Worm (Caenorhabditis elegans) whole organism, L4 larva: ENCODE results near the gene ppat-1.

ENCODE experiments used
- F10B5.3 ChIP-seq: sonication (generic microtip); optimal IDR thresholded peaks from 2 replicates; lab custom pipeline; 2016; ENCODE audit warnings: mild to moderate bottlenecking, missing genetic modification characterization, missing compliant biosample characterization
- F37D6.2 ChIP-seq: sonication (generic microtip); optimal IDR thresholded peaks from 2 replicates; lab custom pipeline; 2016; ENCODE audit warnings: mild to moderate bottlenecking, missing genetic modification characterization, missing compliant biosample characterization
- F44E2.7 ChIP-seq: fragments of 200-800 bp; sonication (Bioruptor generic); IDR thresholded peaks from 2 replicates; pipeline ENCODE4 v2.1.2; 2022; ENCODE audit warnings: missing genetic modification characterization, missing compliant biosample characterization
- T20F7.1 ChIP-seq: fragments of 200-800 bp; sonication (Bioruptor generic); optimal IDR thresholded peaks from 2 replicates; lab custom pipeline; 2018; ENCODE audit warnings: mild to moderate bottlenecking, missing genetic modification characterization, missing compliant biosample characterization
- T26A8.4 ChIP-seq: fragments of 200-800 bp; sonication (Bioruptor generic); IDR thresholded peaks from 2 replicates; pipeline ENCODE4 v1.3.6; 2022; ENCODE audit warnings: missing genetic modification characterization, missing compliant biosample characterization
- Y48G9A.11 ChIP-seq: fragments of 200-800 bp; sonication (Bioruptor generic); IDR thresholded peaks from 2 replicates; pipeline ENCODE4 v1.3.6; 2022; ENCODE audit warnings: missing genetic modification reagents, missing genetic modification characterization, missing compliant biosample characterization
- Y5F2A.4 ChIP-seq: fragments of 200-800 bp; sonication (Bioruptor generic); optimal IDR thresholded peaks from 2 replicates; lab custom pipeline; 2018; ENCODE audit warnings: mild to moderate bottlenecking, missing genetic modification characterization, missing compliant biosample characterization
- ZK546.5 ChIP-seq, 2 experiments: sonication (generic microtip); optimal IDR thresholded peaks; 2 replicates each; lab custom pipeline; 2017; ENCODE audit warnings: missing biosample characterization in 2 of 2, missing genetic modification characterization in 2 of 2
- aha-1 ChIP-seq: fragments of 150-350 bp; peaks from one replicate; lab custom pipeline; 2014; ENCODE audit warnings: missing biosample characterization, missing genetic modification characterization
- ama-1 ChIP-seq: fragments of 150-350 bp; optimal IDR thresholded peaks from 2 replicates; lab custom pipeline; 2014; ENCODE audit warnings: inconsistent platforms, mixed read lengths
- ceh-20 ChIP-seq: fragments of 200-800 bp; sonication (Bioruptor generic); IDR thresholded peaks from 2 replicates; pipeline ENCODE4 v1.3.6; 2022; ENCODE audit warnings: missing genetic modification reagents, missing genetic modification characterization, missing compliant biosample characterization
- ceh-32 ChIP-seq: sonication (generic microtip); optimal IDR thresholded peaks from 2 replicates; lab custom pipeline; 2016; ENCODE audit warnings: mild to moderate bottlenecking, missing genetic modification characterization, missing compliant biosample characterization; ENCODE audit not compliant: poor library complexity
- ceh-62 ChIP-seq: sonication (generic microtip); optimal IDR thresholded peaks from 2 replicates; lab custom pipeline; 2017; ENCODE audit warnings: missing biosample characterization, missing genetic modification characterization
- ces-1 ChIP-seq: fragments of 150-350 bp; sonication (generic microtip); optimal IDR thresholded peaks from 4 replicates; lab custom pipeline; 2014; ENCODE audit warnings: missing biosample characterization, missing genetic modification reagents, missing genetic modification characterization
- daf-19 ChIP-seq: fragments of 200-800 bp; sonication (Bioruptor generic); conservative IDR thresholded peaks from 2 replicates; pipeline ENCODE4 v1.3.6; 2022; ENCODE audit warnings: missing genetic modification characterization, missing compliant biosample characterization
- dmd-6 ChIP-seq: fragments of 200-800 bp; sonication (Bioruptor generic); IDR thresholded peaks from 2 replicates; pipeline ENCODE4 v1.3.6; 2022; ENCODE audit warnings: missing genetic modification reagents, missing genetic modification characterization, missing compliant biosample characterization
- dmd-9 ChIP-seq: fragments of 200-800 bp; sonication (Bioruptor generic); IDR thresholded peaks from 2 replicates; pipeline ENCODE4 v1.3.6; 2022; ENCODE audit warnings: missing genetic modification reagents, missing genetic modification characterization, missing compliant biosample characterization
- dpl-1 ChIP-seq: fragments of 150-350 bp; optimal IDR thresholded peaks from 2 replicates; lab custom pipeline; 2014; ENCODE audit warnings: missing biosample characterization, missing genetic modification reagents, missing genetic modification characterization
- dve-1 ChIP-seq: sonication (generic microtip); optimal IDR thresholded peaks from 2 replicates; lab custom pipeline; 2017; ENCODE audit warnings: antibody characterized with exemption, mild to moderate bottlenecking, missing genetic modification characterization, missing compliant biosample characterization; ENCODE audit not compliant: insufficient read depth
- egl-43 ChIP-seq: fragments of 200-800 bp; sonication (Bioruptor generic); IDR thresholded peaks from 2 replicates; pipeline ENCODE4 v1.3.6; 2022; ENCODE audit warnings: missing genetic modification reagents, missing genetic modification characterization, missing compliant biosample characterization
- gei-8 ChIP-seq: fragments of 200-800 bp; sonication (Bioruptor generic); optimal IDR thresholded peaks from 2 replicates; lab custom pipeline; 2018; ENCODE audit warnings: mild to moderate bottlenecking, missing genetic modification characterization, missing compliant biosample characterization
- hmg-1.1 ChIP-seq: fragments of 200-800 bp; sonication (Bioruptor generic); IDR thresholded peaks from 2 replicates; pipeline ENCODE4 v1.3.6; 2022; ENCODE audit warnings: missing genetic modification reagents, missing genetic modification characterization, missing compliant biosample characterization
- jun-1 ChIP-seq: fragments of 150-350 bp; optimal IDR thresholded peaks from 2 replicates; lab custom pipeline; 2014; ENCODE audit warnings: missing biosample characterization, missing genetic modification reagents, missing genetic modification characterization
- lin-15B ChIP-seq: fragments of 150-350 bp; sonication (generic microtip); optimal IDR thresholded peaks from 3 replicates; lab custom pipeline; 2014; ENCODE audit warnings: missing biosample characterization, missing genetic modification characterization
- lin-38 ChIP-seq: fragments of 200-800 bp; sonication (Bioruptor generic); IDR thresholded peaks from 2 replicates; pipeline ENCODE4 v1.3.6; 2022; ENCODE audit warnings: missing genetic modification reagents, missing genetic modification characterization, missing compliant biosample characterization
- lsy-2 ChIP-seq, 2 experiments: fragments of 150-350 bp in 1 of 2; sonication (generic microtip) in 1 of 2; optimal IDR thresholded peaks; 2 replicates each; lab custom pipeline; 2014 to 2017; ENCODE audit warnings: missing biosample characterization in 2 of 2, missing genetic modification characterization in 2 of 2
- madf-9 ChIP-seq: fragments of 200-800 bp; sonication (Bioruptor generic); conservative IDR thresholded peaks from 2 replicates; pipeline ENCODE4 v1.3.6; 2022; ENCODE audit warnings: missing genetic modification reagents, missing genetic modification characterization, missing compliant biosample characterization
- mdl-1 ChIP-seq, 2 experiments: fragments of 150-350 bp in 1 of 2; sonication (generic microtip) in 1 of 2; optimal IDR thresholded peaks; 2 replicates each; lab custom pipeline; 2014 to 2017; ENCODE audit warnings: missing biosample characterization in 2 of 2, missing genetic modification characterization in 2 of 2
- mdt-29 ChIP-seq: fragments of 200-800 bp; sonication (Bioruptor generic); IDR thresholded peaks from 2 replicates; pipeline ENCODE4 v1.3.6; 2022; ENCODE audit warnings: missing genetic modification reagents, missing genetic modification characterization, missing compliant biosample characterization
- mep-1 ChIP-seq: fragments of 150-350 bp; sonication (generic microtip); optimal IDR thresholded peaks from 3 replicates; lab custom pipeline; 2014; ENCODE audit warnings: missing biosample characterization, missing genetic modification characterization
- nhr-11 ChIP-seq: fragments of 150-350 bp; optimal IDR thresholded peaks from 2 replicates; lab custom pipeline; 2014; ENCODE audit warnings: missing biosample characterization, missing genetic modification characterization
- nhr-237 ChIP-seq: sonication (generic microtip); optimal IDR thresholded peaks from 2 replicates; lab custom pipeline; 2017; ENCODE audit warnings: missing biosample characterization, missing genetic modification characterization
- nhr-41 ChIP-seq: fragments of 200-800 bp; sonication (Bioruptor generic); IDR thresholded peaks from 2 replicates; pipeline ENCODE4 v1.3.6; 2022; ENCODE audit warnings: missing genetic modification reagents, missing genetic modification characterization, missing compliant biosample characterization
- nhr-42 ChIP-seq: fragments of 200-800 bp; sonication (Bioruptor generic); IDR thresholded peaks from 2 replicates; pipeline ENCODE4 v1.3.6; 2022; ENCODE audit warnings: missing genetic modification characterization, missing compliant biosample characterization
- nhr-77 ChIP-seq: fragments of 150-350 bp; optimal IDR thresholded peaks from 2 replicates; lab custom pipeline; 2014; ENCODE audit warnings: missing biosample characterization, missing genetic modification characterization
- php-3 ChIP-seq: fragments of 200-800 bp; sonication (Bioruptor generic); IDR thresholded peaks from 2 replicates; pipeline ENCODE4 v1.3.6; 2022; ENCODE audit warnings: missing genetic modification reagents, missing genetic modification characterization, missing compliant biosample characterization
- pqm-1 ChIP-seq: sonication (generic microtip); optimal IDR thresholded peaks from 2 replicates; lab custom pipeline; 2017; ENCODE audit warnings: missing biosample characterization, missing genetic modification characterization
- rbr-2 ChIP-seq: sonication (generic microtip); optimal IDR thresholded peaks from 2 replicates; lab custom pipeline; 2016; ENCODE audit warnings: missing genotype, missing genetic modification characterization, missing compliant biosample characterization
- set-16 ChIP-seq: fragments of 200-800 bp; sonication (Bioruptor generic); IDR thresholded peaks from 2 replicates; pipeline ENCODE4 v1.3.6; 2022; ENCODE audit warnings: missing genetic modification reagents, missing genetic modification characterization, missing compliant biosample characterization
- snpc-1.2 ChIP-seq: fragments of 200-800 bp; sonication (Bioruptor generic); IDR thresholded peaks from 2 replicates; pipeline ENCODE4 v1.3.6; 2022; ENCODE audit warnings: missing genetic modification reagents, missing genetic modification characterization, missing compliant biosample characterization
- snpc-4 ChIP-seq: fragments of 150-350 bp; optimal IDR thresholded peaks from 2 replicates; lab custom pipeline; 2014; ENCODE audit warnings: missing biosample characterization, missing genetic modification characterization
- spr-1 ChIP-seq: sonication (generic microtip); optimal IDR thresholded peaks from 2 replicates; lab custom pipeline; 2016; ENCODE audit warnings: mild to moderate bottlenecking, missing genetic modification characterization, missing compliant biosample characterization
- unc-39 ChIP-seq: sonication (generic microtip); optimal IDR thresholded peaks from 2 replicates; lab custom pipeline; 2017; ENCODE audit warnings: missing biosample characterization, missing genetic modification characterization
- unc-62 ChIP-seq, 3 experiments: fragments of 150-350 bp in 1 of 3; sonication (generic microtip); optimal IDR thresholded peaks in 2 of 3; peaks in 1 of 3; 1 replicate in 1 of 3; 2 replicates in 2 of 3; lab custom pipeline; 2014 to 2017; ENCODE audit warnings: missing biosample characterization in 3 of 3, missing genetic modification characterization in 3 of 3, missing genetic modification reagents in 3 of 3, missing genotype in 1 of 3
- vab-7 ChIP-seq: fragments of 200-800 bp; sonication (Bioruptor generic); IDR thresholded peaks from 2 replicates; pipeline ENCODE4 v1.3.6; 2022; ENCODE audit warnings: missing genetic modification reagents, missing genetic modification characterization, missing compliant biosample characterization
- zag-1 ChIP-seq: fragments of 150-350 bp; optimal IDR thresholded peaks from 2 replicates; lab custom pipeline; 2014; ENCODE audit warnings: missing biosample characterization, missing genetic modification characterization
- zfp-2 ChIP-seq: sonication (generic microtip); optimal IDR thresholded peaks from 2 replicates; lab custom pipeline; 2016; ENCODE audit warnings: mild to moderate bottlenecking, missing genetic modification characterization, missing compliant biosample characterization
- zfp-3 ChIP-seq: fragments of 200-800 bp; sonication (Bioruptor generic); conservative IDR thresholded peaks from 2 replicates; pipeline ENCODE4 v1.3.6; 2022; ENCODE audit warnings: missing genetic modification reagents, missing genetic modification characterization, missing compliant biosample characterization
- zip-11 ChIP-seq: fragments of 200-800 bp; sonication (Bioruptor generic); IDR thresholded peaks from 2 replicates; pipeline ENCODE4 v1.3.6; 2022; ENCODE audit warnings: missing genetic modification characterization, missing compliant biosample characterization
- ztf-11 ChIP-seq: fragments of 150-350 bp; optimal IDR thresholded peaks from 2 replicates; lab custom pipeline; 2014; ENCODE audit warnings: missing biosample characterization, missing genetic modification characterization
- ztf-7 ChIP-seq: fragments of 150-350 bp; optimal IDR thresholded peaks from 2 replicates; lab custom pipeline; 2014; ENCODE audit warnings: missing biosample characterization, missing genetic modification characterization

Gene ppat-1

ce11 chrIII:4649363-4649768 lies 39.7 kb upstream of the ppat-1 start (continued):
- TF ChIP-seq nhr-11 (tag; lab: Kevin White, UChicago) = peak; percentile 96
- TF ChIP-seq lsy-2 (tag; optimal IDR thresholded peaks at IDR 0.05; lab: Kevin White, UChicago) = peak; percentile 84 to 89
- TF ChIP-seq zfp-2 (tag; lab: Kevin White, UChicago) = peak; percentile 48
- peak; percentile 99 for TF ChIP-seq aha-1 (tag; lab: Kevin White, UChicago)
- peak; percentile 39 for TF ChIP-seq vab-7 (GFP tag; lab: Robert Waterston, UW)
- no peak for TF ChIP-seq ces-1
- TF ChIP-seq zfp-3 (GFP tag; lab: Robert Waterston, UW) = 0 out of 2 replicates have a peak, but pooled peaks have one; percentile 39
- TF ChIP-seq ZK546.5 (tag; optimal IDR thresholded peaks at IDR 0.05; lab: Kevin White, UChicago) = no peak
- TF ChIP-seq ztf-11 (tag; lab: Kevin White, UChicago) = no peak
- peak in 1 of 2 experiments; percentile 99 for TF ChIP-seq unc-62 (GFP tag; optimal IDR thresholded peaks at IDR 0.05 in 1 of 2; lab: Kevin White, UChicago)
- TF ChIP-seq unc-62 (tag; optimal IDR thresholded peaks at IDR 0.05; lab: Kevin White, UChicago) = no peak
- TF ChIP-seq madf-9 (GFP tag; lab: Robert Waterston, UW) = peak; percentile 87
- TF ChIP-seq T26A8.4 (GFP tag; lab: Robert Waterston, UW) = peak; percentile 83
- peak; percentile 72 for TF ChIP-seq jun-1 (tag; lab: Kevin White, UChicago)
- peak; percentile 61; the same call in 1 of the 2 replicates for TF ChIP-seq php-3 (GFP tag; lab: Robert Waterston, UW)
- TF ChIP-seq nhr-77 = peak; percentile 97
- TF ChIP-seq unc-39 (tag; lab: Kevin White, UChicago) = no peak
- no peak for TF ChIP-seq egl-43
- peak; percentile 80 for TF ChIP-seq dpl-1 (GFP tag; lab: Kevin White, UChicago)
- peak; percentile 90 for TF ChIP-seq lin-38 (GFP tag; lab: Robert Waterston, UW)
- TF ChIP-seq snpc-1.2 = no peak
- TF ChIP-seq F44E2.7 = no peak
- TF ChIP-seq mdt-29 (GFP tag; lab: Robert Waterston, UW) = peak; percentile 82
- TF ChIP-seq dmd-6 (GFP tag; lab: Robert Waterston, UW) = peak; percentile 99
- peak; percentile 47; the same call in 1 of the 2 replicates for TF ChIP-seq dmd-9 (GFP tag; lab: Robert Waterston, UW)
- peak; percentile 96 for TF ChIP-seq mep-1
- TF ChIP-seq snpc-4 = no peak
- 0 out of 2 replicates have a peak, but pooled peaks have one; percentile 71 for TF ChIP-seq nhr-41 (GFP tag; lab: Robert Waterston, UW)
- peak; percentile 94 for TF ChIP-seq rbr-2
- TF ChIP-seq ama-1 (lab: Kevin White, UChicago) = peak; percentile 13
- TF ChIP-seq dve-1 = peak; percentile 96
- peak; percentile 39 for TF ChIP-seq pqm-1 (tag; lab: Kevin White, UChicago)
- TF ChIP-seq nhr-237 (tag; lab: Kevin White, UChicago) = peak; percentile 2
- peak; percentile 77 for TF ChIP-seq F37D6.2 (tag; lab: Kevin White, UChicago)
- peak; percentile 80 for TF ChIP-seq set-16 (GFP tag; lab: Robert Waterston, UW)
- TF ChIP-seq Y5F2A.4 (GFP tag; lab: Kevin White, UChicago) = no peak
- TF ChIP-seq spr-1 (tag; lab: Kevin White, UChicago) = peak; percentile 78
- peak; percentile 86 for TF ChIP-seq hmg-1.1 (GFP tag; lab: Robert Waterston, UW)
- TF ChIP-seq ceh-62 (tag; lab: Kevin White, UChicago) = no peak
- no peak for TF ChIP-seq lin-15B (tag; lab: Kevin White, UChicago)
- peak; percentile 100 for TF ChIP-seq mdl-1 (tag; optimal IDR thresholded peaks at IDR 0.05; lab: Kevin White, UChicago)
- TF ChIP-seq ceh-32 = no peak
- TF ChIP-seq zag-1 (tag; lab: Kevin White, UChicago) = no peak
- 0 out of 2 replicates have a peak, but pooled peaks have one; percentile 39 for TF ChIP-seq daf-19 (GFP tag; lab: Robert Waterston, UW)
- TF ChIP-seq gei-8 (GFP tag; lab: Kevin White, UChicago) = peak; percentile 82
- no peak for TF ChIP-seq F10B5.3 (tag; lab: Kevin White, UChicago)
- peak; percentile 81 for TF ChIP-seq nhr-42 (GFP tag; lab: Robert Waterston, UW)
- TF ChIP-seq zip-11 (GFP tag; lab: Robert Waterston, UW) = no peak
- no peak for TF ChIP-seq Y48G9A.11 (GFP tag; lab: Robert Waterston, UW)
- peak; percentile 34 for TF ChIP-seq ztf-7 (tag; lab: Kevin White, UChicago)
- peak; percentile 86 for TF ChIP-seq T20F7.1 (GFP tag; lab: Kevin White, UChicago)
- peak; percentile 89 for TF ChIP-seq ceh-20
